Worm (Caenorhabditis elegans) whole organism, late embryonic: ENCODE measurements around the gene mrp-1.

Experiments used
- C38D4.7 ChIP-seq: fragments of 200-800 bp; sonication (Bioruptor generic); optimal IDR thresholded peaks from 2 replicates; lab custom pipeline; 2018; ENCODE audit warnings: mild to moderate bottlenecking, missing genetic modification characterization, moderate library complexity, missing compliant biosample characterization
- F13H6.1 ChIP-seq: sonication (generic microtip); optimal IDR thresholded peaks from 2 replicates; lab custom pipeline; 2016; ENCODE audit warnings: missing genetic modification characterization, missing compliant biosample characterization
- K09A11.1 ChIP-seq: sonication (generic microtip); optimal IDR thresholded peaks from 2 replicates; lab custom pipeline; 2017; ENCODE audit warnings: antibody characterized with exemption, mild to moderate bottlenecking, missing genetic modification characterization, missing compliant biosample characterization; ENCODE audit not compliant: insufficient read depth
- ahr-1 ChIP-seq: sonication (generic microtip); optimal IDR thresholded peaks from 2 replicates; lab custom pipeline; 2016; ENCODE audit warnings: missing genetic modification characterization, missing compliant biosample characterization
- ceh-18 ChIP-seq: sonication (generic microtip); optimal IDR thresholded peaks from 2 replicates; lab custom pipeline; 2016; ENCODE audit warnings: missing genetic modification characterization, missing compliant biosample characterization
- ceh-22 ChIP-seq: sonication (generic microtip); optimal IDR thresholded peaks from 2 replicates; lab custom pipeline; 2017; ENCODE audit warnings: missing biosample characterization, missing genetic modification characterization
- ceh-30 ChIP-seq: fragments of 150-350 bp; optimal IDR thresholded peaks from 2 replicates; lab custom pipeline; 2014; ENCODE audit warnings: missing biosample characterization, missing genetic modification characterization
- ceh-31 ChIP-seq: sonication (generic microtip); optimal IDR thresholded peaks from 2 replicates; lab custom pipeline; 2016; ENCODE audit warnings: missing genetic modification characterization, missing compliant biosample characterization
- ceh-34 ChIP-seq: sonication (generic microtip); optimal IDR thresholded peaks from 2 replicates; lab custom pipeline; 2016; ENCODE audit warnings: mild to moderate bottlenecking, missing genetic modification characterization, missing compliant biosample characterization
- dmd-4 ChIP-seq: sonication (generic microtip); optimal IDR thresholded peaks from 2 replicates; lab custom pipeline; 2016; ENCODE audit warnings: borderline replicate concordance, missing genetic modification characterization, missing compliant biosample characterization
- elt-2 ChIP-seq: sonication (generic microtip); optimal IDR thresholded peaks from 2 replicates; lab custom pipeline; 2016; ENCODE audit warnings: missing genetic modification reagents, missing genetic modification characterization, missing compliant biosample characterization
- eyg-1 ChIP-seq: sonication (generic microtip); optimal IDR thresholded peaks from 2 replicates; lab custom pipeline; 2016; ENCODE audit warnings: missing genotype, missing genetic modification characterization, missing compliant biosample characterization
- fkh-10 ChIP-seq: fragments of 150-350 bp; optimal IDR thresholded peaks from 2 replicates; lab custom pipeline; 2014; ENCODE audit warnings: missing biosample characterization, missing genetic modification reagents, missing genetic modification characterization
- fkh-6 ChIP-seq: sonication (generic microtip); optimal IDR thresholded peaks from 2 replicates; lab custom pipeline; 2016; ENCODE audit warnings: missing genetic modification characterization, missing compliant biosample characterization
- gmeb-2 ChIP-seq: sonication (generic microtip); optimal IDR thresholded peaks from 2 replicates; lab custom pipeline; 2016; ENCODE audit warnings: missing genetic modification characterization, inconsistent platforms, missing compliant biosample characterization
- hlh-13 ChIP-seq: fragments of 200-800 bp; sonication (Bioruptor generic); optimal IDR thresholded peaks from 2 replicates; lab custom pipeline; 2018; ENCODE audit warnings: mild to moderate bottlenecking, missing genetic modification characterization, missing compliant biosample characterization
- hlh-30 ChIP-seq: sonication (generic microtip); optimal IDR thresholded peaks from 2 replicates; lab custom pipeline; 2017; ENCODE audit warnings: antibody characterized with exemption, missing genetic modification characterization, missing compliant biosample characterization; ENCODE audit not compliant: insufficient read depth
- hlh-6 ChIP-seq: sonication (generic microtip); optimal IDR thresholded peaks from 2 replicates; lab custom pipeline; 2016; ENCODE audit warnings: missing genotype, missing genetic modification characterization, missing compliant biosample characterization
- hlh-8 ChIP-seq: sonication (generic microtip); optimal IDR thresholded peaks from 2 replicates; lab custom pipeline; 2016; ENCODE audit warnings: missing genotype, missing genetic modification characterization, missing compliant biosample characterization
- lin-11 ChIP-seq: fragments of 200-800 bp; sonication (Bioruptor generic); optimal IDR thresholded peaks from 2 replicates; lab custom pipeline; 2018; ENCODE audit warnings: mild to moderate bottlenecking, missing genetic modification characterization, missing compliant biosample characterization
- madf-2 ChIP-seq: sonication (generic microtip); optimal IDR thresholded peaks from 2 replicates; lab custom pipeline; 2017; ENCODE audit warnings: missing genetic modification characterization, missing compliant biosample characterization
- mec-3 ChIP-seq: sonication (generic microtip); optimal IDR thresholded peaks from 2 replicates; lab custom pipeline; 2016; ENCODE audit warnings: borderline replicate concordance, missing genetic modification characterization, missing compliant biosample characterization
- nhr-11 ChIP-seq: fragments of 150-350 bp; optimal IDR thresholded peaks from 2 replicates; lab custom pipeline; 2014; ENCODE audit warnings: missing biosample characterization, missing genetic modification characterization
- npax-4 ChIP-seq: sonication (generic microtip); optimal IDR thresholded peaks from 2 replicates; lab custom pipeline; 2016; ENCODE audit warnings: missing genetic modification characterization, missing compliant biosample characterization
- odd-2 ChIP-seq: sonication (generic microtip); optimal IDR thresholded peaks from 2 replicates; lab custom pipeline; 2017; ENCODE audit warnings: antibody characterized with exemption, mild to moderate bottlenecking, missing genetic modification characterization, missing compliant biosample characterization
- pax-1 ChIP-seq: fragments of 150-350 bp; optimal IDR thresholded peaks from 2 replicates; lab custom pipeline; 2014; ENCODE audit warnings: missing biosample characterization, missing genetic modification characterization
- pha-2 ChIP-seq: sonication (generic microtip); optimal IDR thresholded peaks from 2 replicates; lab custom pipeline; 2017; ENCODE audit warnings: mild to moderate bottlenecking, missing genetic modification characterization, missing compliant biosample characterization
- pha-4 ChIP-seq: fragments of 150-350 bp; optimal IDR thresholded peaks from 2 replicates; lab custom pipeline; 2018; ENCODE audit warnings: missing biosample characterization, missing genetic modification reagents, missing genetic modification characterization
- pros-1 ChIP-seq: fragments of 150-350 bp; optimal IDR thresholded peaks from 2 replicates; lab custom pipeline; 2014; ENCODE audit warnings: missing biosample characterization, missing genetic modification reagents, missing genetic modification characterization
- syd-9 ChIP-seq: sonication (generic microtip); optimal IDR thresholded peaks from 2 replicates; lab custom pipeline; 2016; ENCODE audit warnings: mild to moderate bottlenecking, missing genetic modification characterization, moderate library complexity, missing compliant biosample characterization
- tbx-7 ChIP-seq: sonication (generic microtip); optimal IDR thresholded peaks from 2 replicates; lab custom pipeline; 2016; ENCODE audit warnings: missing genotype, missing genetic modification characterization, missing compliant biosample characterization
- unc-55 ChIP-seq: sonication (generic microtip); optimal IDR thresholded peaks from 2 replicates; lab custom pipeline; 2017; ENCODE audit warnings: missing biosample characterization, missing genetic modification reagents, missing genetic modification characterization

Gene mrp-1

DNA sequence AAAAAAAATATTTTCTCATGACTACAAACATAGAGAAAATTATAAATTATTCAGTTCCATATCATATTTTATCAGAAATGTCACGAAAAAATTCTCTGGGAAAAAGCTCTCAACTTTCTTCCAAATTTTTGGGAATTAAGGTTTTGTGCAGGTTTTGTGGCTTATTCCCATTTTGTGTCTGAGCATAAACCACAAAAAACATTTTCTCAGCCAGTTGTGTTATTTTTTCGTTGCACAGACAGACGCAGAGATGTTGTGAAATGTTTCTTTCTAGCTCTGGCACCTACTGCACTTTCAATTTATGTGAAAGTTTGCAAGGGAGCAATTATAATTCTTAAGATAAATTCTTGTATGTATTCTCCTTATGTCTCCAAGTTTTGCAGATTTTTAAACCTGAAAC is 12.6 kb downstream of the mrp-1 start:
- TF ChIP-seq dmd-4 (tag; lab: Kevin White, UChicago), result no peak
- no peak for TF ChIP-seq odd-2
- no peak for TF ChIP-seq syd-9 (tag; lab: Kevin White, UChicago)
- no peak for TF ChIP-seq madf-2 (tag; lab: Kevin White, UChicago)
- no peak for TF ChIP-seq nhr-11 (tag; lab: Kevin White, UChicago)
- no peak for TF ChIP-seq ceh-18 (tag; lab: Kevin White, UChicago)
- TF ChIP-seq K09A11.1 (tag; lab: Kevin White, UChicago), result no peak
- TF ChIP-seq C38D4.7 (GFP tag; lab: Kevin White, UChicago), result no peak
- TF ChIP-seq mec-3, result no peak
- TF ChIP-seq gmeb-2 (tag; lab: Kevin White, UChicago), result no peak
- TF ChIP-seq pax-1 (tag; lab: Kevin White, UChicago), result no peak
- TF ChIP-seq ahr-1 (tag; lab: Kevin White, UChicago), result no peak
- no peak for TF ChIP-seq ceh-31
- no peak for TF ChIP-seq npax-4 (tag; lab: Kevin White, UChicago)
- TF ChIP-seq hlh-6 (tag; lab: Kevin White, UChicago), result no peak
- no peak for TF ChIP-seq hlh-30
- TF ChIP-seq, all 69 proteins: peak for 0

- TF ChIP-seq unc-55 (GFP tag; lab: Kevin White, UChicago), result no peak
Measured at ce11 chrX:573270-573669, 14.4 kb downstream of the mrp-1 start.

ce11 chrX:572601-573000 is 15.1 kb downstream of the mrp-1 start, which contains the start of gene mrp-2:
mrp-2 (minus strand) TSS chrX:572701.
- TF ChIP-seq tbx-7 (no peak), K09A11.1 (tag; lab: Kevin White, UChicago) (no peak), ceh-22 (no peak), madf-2 (tag; lab: Kevin White, UChicago) (no peak), syd-9 (tag; lab: Kevin White, UChicago) (no peak), hlh-8 (tag; lab: Kevin White, UChicago) (no peak), lin-11 (tag; lab: Kevin White, UChicago) (no peak), ceh-30 (tag; lab: Kevin White, UChicago) (no peak), fkh-6 (tag; lab: Kevin White, UChicago) (no peak), eyg-1 (tag; lab: Kevin White, UChicago) (no peak), pros-1 (tag; lab: Kevin White, UChicago) (no peak), ceh-18 (tag; lab: Kevin White, UChicago) (no peak), fkh-10 (GFP tag; lab: Kevin White, UChicago) (no peak), unc-55 (GFP tag; lab: Kevin White, UChicago) (no peak)

DNA sequence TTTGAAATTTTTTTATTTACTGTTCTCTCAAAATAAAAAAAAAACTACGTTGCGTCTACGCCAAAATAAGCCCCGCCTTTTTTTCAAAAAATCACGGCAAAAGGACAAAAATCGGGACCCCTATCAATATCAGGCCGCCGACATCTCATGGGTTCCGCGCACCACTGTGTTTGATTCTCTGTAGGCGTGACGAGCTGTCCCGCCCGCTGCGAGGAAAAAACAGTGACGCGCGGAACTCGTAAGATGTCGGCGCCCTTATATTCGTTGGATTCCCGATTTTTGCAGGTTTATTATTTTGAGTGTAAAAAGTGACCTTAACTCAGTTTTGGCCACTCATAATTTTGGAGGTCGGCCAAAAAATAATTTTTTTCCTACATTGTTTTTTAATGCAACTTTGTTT is 16.3 kb downstream of the mrp-1 start:
- TF ChIP-seq pha-4 (tag; lab: Kevin White, UChicago) (no peak), F13H6.1 (tag; lab: Kevin White, UChicago) (no peak), syd-9 (tag; lab: Kevin White, UChicago) (no peak), mec-3 (no peak), npax-4 (tag; lab: Kevin White, UChicago) (no peak), ceh-34 (tag; lab: Kevin White, UChicago) (no peak), elt-2 (tag; lab: Kevin White, UChicago) (no peak)

DNA sequence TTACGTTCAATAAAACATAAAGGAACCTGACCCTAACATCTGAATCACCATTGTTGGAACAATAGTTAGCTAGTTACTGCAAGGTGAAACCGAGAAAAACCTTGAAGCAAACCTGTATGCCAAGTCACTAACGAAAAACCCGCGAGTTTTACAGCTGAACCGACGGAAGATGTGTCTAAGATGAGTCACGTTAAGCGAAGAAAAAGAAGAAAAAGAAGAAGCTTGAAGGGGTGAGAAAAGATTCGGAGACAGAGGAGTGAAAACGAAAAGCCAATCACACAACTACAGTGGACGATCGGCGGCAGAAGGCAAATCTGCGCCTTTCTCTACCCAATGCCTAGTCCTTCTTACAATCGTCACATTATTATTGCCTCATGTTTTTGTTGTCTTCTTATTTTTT is 29.8 kb downstream of the mrp-1 start, which contains the start of gene nas-38:
nas-38 (plus strand) TSS at position 301 of the 400 bp plus-strand sequence.
- no peak for TF ChIP-seq hlh-8 (tag; lab: Kevin White, UChicago)
- TF ChIP-seq pha-2 (tag; lab: Kevin White, UChicago), result no peak
- no peak for TF ChIP-seq C38D4.7 (GFP tag; lab: Kevin White, UChicago)
- no peak for TF ChIP-seq nhr-11 (tag; lab: Kevin White, UChicago)
- no peak for TF ChIP-seq hlh-13
